Worm (Caenorhabditis elegans) whole organism, L3 larva: ENCODE results near the gene prp-40.

ENCODE experiments used
- aly-2 ChIP-seq: fragments of 150-350 bp; optimal IDR thresholded peaks from 2 replicates; lab custom pipeline; 2014; ENCODE audit warnings: missing biosample characterization, missing genetic modification characterization
- ceh-82 ChIP-seq: fragments of 150-350 bp; optimal IDR thresholded peaks from 2 replicates; lab custom pipeline; 2014; ENCODE audit warnings: missing biosample characterization, missing genetic modification characterization
- egl-5 ChIP-seq: fragments of 150-350 bp; optimal IDR thresholded peaks from 2 replicates; lab custom pipeline; 2017; ENCODE audit warnings: missing biosample characterization, missing genetic modification reagents, missing genetic modification characterization, inconsistent platforms
- lin-15B ChIP-seq: fragments of 150-350 bp; optimal IDR thresholded peaks from 2 replicates; lab custom pipeline; 2014; ENCODE audit warnings: missing biosample characterization, missing genetic modification characterization
- lin-39 ChIP-seq: fragments of 150-350 bp; optimal IDR thresholded peaks from 2 replicates; lab custom pipeline; 2018; ENCODE audit warnings: missing biosample characterization, missing genetic modification reagents, missing genetic modification characterization
- nhr-28 ChIP-seq: fragments of 150-350 bp; optimal IDR thresholded peaks from 2 replicates; lab custom pipeline; 2014; ENCODE audit warnings: missing biosample characterization, missing genetic modification characterization
- nhr-77 ChIP-seq: fragments of 150-350 bp; optimal IDR thresholded peaks from 2 replicates; lab custom pipeline; 2014; ENCODE audit warnings: missing biosample characterization, missing genetic modification characterization
- pha-4 ChIP-seq: fragments of 150-350 bp; optimal IDR thresholded peaks from 2 replicates; lab custom pipeline; 2014; ENCODE audit warnings: missing biosample characterization, missing genetic modification reagents, missing genetic modification characterization
- pqm-1 ChIP-seq: fragments of 150-350 bp; optimal IDR thresholded peaks from 2 replicates; lab custom pipeline; 2017; ENCODE audit warnings: missing biosample characterization, missing genetic modification characterization, inconsistent platforms
- unc-62 ChIP-seq: fragments of 150-350 bp; sonication (generic microtip); optimal IDR thresholded peaks from 4 replicates; lab custom pipeline; 2014; ENCODE audit warnings: missing biosample characterization, missing genetic modification reagents, missing genetic modification characterization
- zag-1 ChIP-seq: fragments of 150-350 bp; optimal IDR thresholded peaks from 2 replicates; lab custom pipeline; 2014; ENCODE audit warnings: missing biosample characterization, missing genetic modification characterization
- ztf-11 ChIP-seq: fragments of 150-350 bp; optimal IDR thresholded peaks from 2 replicates; lab custom pipeline; 2014; ENCODE audit warnings: missing biosample characterization, missing genetic modification characterization

DNA sequence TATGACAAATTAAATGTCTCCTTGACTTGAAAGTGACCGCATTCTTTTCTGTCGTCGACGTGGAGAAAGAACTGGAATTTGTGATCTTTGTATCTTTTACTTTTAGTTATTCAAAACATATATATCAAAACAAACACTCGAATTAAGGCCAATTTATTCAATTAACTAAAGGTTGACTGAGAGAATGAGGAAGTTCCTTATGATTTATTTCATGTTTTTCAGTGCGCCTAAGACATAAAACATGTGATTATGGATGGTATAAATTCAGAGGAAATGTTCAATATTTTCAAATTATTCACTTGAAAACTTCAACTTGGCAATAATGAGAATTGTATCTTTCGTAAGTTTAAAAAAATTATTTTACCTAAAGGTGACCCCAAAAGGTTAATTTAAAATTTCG is 8.3 kb upstream of the prp-40 start, which contains the start of gene F55H2.8:
- TF ChIP-seq ztf-11 (no peak), nhr-28 (no peak), egl-5 (tag; lab: Kevin White, UChicago) (no peak), pha-4 (no peak), nhr-77 (tag; lab: Kevin White, UChicago) (no peak), lin-15B (tag; lab: Kevin White, UChicago) (no peak), pqm-1 (tag; lab: Kevin White, UChicago) (no peak), lin-39 (tag; lab: Kevin White, UChicago) (no peak), unc-62 (GFP tag; lab: Kevin White, UChicago) (no peak), zag-1 (tag; lab: Kevin White, UChicago) (no peak), aly-2 (tag; lab: Kevin White, UChicago) (no peak), ceh-82 (tag; lab: Kevin White, UChicago) (no peak)
